Fruit fly (Drosophila melanogaster): ENCODE data around the gene csw.
A peak's percentile ranks its signal among the peaks of the same experiment; 100 is the strongest.

Gene csw

dm6 chrX:2145690-2146470 lies 51.8 kb downstream of the csw start (continued):
- TF ChIP-seq D19A (tag; optimal IDR thresholded peaks at IDR 0.05), result no peak
- TF ChIP-seq ttk (GFP tag; IDR thresholded peaks at IDR 0.05), result no peak
- peak in 1 of 2 experiments; percentile 28 for TF ChIP-seq Hr51 (GFP tag; optimal IDR thresholded peaks at IDR 0.05)
- no peak for TF ChIP-seq sima (GFP tag; optimal IDR thresholded peaks at IDR 0.05)
- TF ChIP-seq CG10147 (GFP tag; optimal IDR thresholded peaks at IDR 0.05), result peak; percentile 55
- TF ChIP-seq ind (GFP tag; optimal IDR thresholded peaks at IDR 0.05), result peak; percentile 55
- TF ChIP-seq bcd (GFP tag; optimal IDR thresholded peaks at IDR 0.05), result peak; percentile 42
- TF ChIP-seq Dll (GFP tag; IDR thresholded peaks at IDR 0.05; ENCODE audit: partially characterized antibody), result peak; percentile 90
- TF ChIP-seq CG6254 (GFP tag; optimal IDR thresholded peaks at IDR 0.05), result no peak
- peak; percentile 47 for TF ChIP-seq CG2120 (GFP tag; optimal IDR thresholded peaks at IDR 0.05)
- 0 out of 2 replicates have a peak, but pooled peaks have one; percentile 5 for TF ChIP-seq Xrp1 (GFP tag; IDR thresholded peaks at IDR 0.05)
- no peak for TF ChIP-seq CG17328 (GFP tag; IDR thresholded peaks at IDR 0.05)
- peak; percentile 31 for TF ChIP-seq mam (GFP tag; optimal IDR thresholded peaks at IDR 0.05)

- TF ChIP-seq Kr (GFP tag; optimal IDR thresholded peaks at IDR 0.05) (no peak), CG10431 (GFP tag; optimal IDR thresholded peaks at IDR 0.05) (no peak), B-H1 (GFP tag; IDR thresholded peaks at IDR 0.05) (no peak), unpg (GFP tag; optimal IDR thresholded peaks at IDR 0.05) (peak; percentile 35), ci (GFP tag; IDR thresholded peaks at IDR 0.05) (0 out of 3 replicates have a peak, but pooled peaks have one; percentile 46), CG15696 (tag; optimal IDR thresholded peaks at IDR 0.05) (peak; percentile 26), CG2889 (GFP tag; IDR thresholded peaks at IDR 0.05) (no peak), CG31441 (GFP tag; IDR thresholded peaks at IDR 0.05) (no peak), onecut (GFP tag; IDR thresholded peaks at IDR 0.05) (no peak), CG16779 (GFP tag; IDR thresholded peaks at IDR 0.05) (no peak), Nf-YB (GFP tag; optimal IDR thresholded peaks at IDR 0.05) (no peak), Rx (GFP tag; IDR thresholded peaks at IDR 0.05) (0 out of 2 replicates have a peak, but pooled peaks have one; percentile 21), tgo (GFP tag; IDR thresholded peaks at IDR 0.05) (no peak), CG10366 (GFP tag; IDR thresholded peaks at IDR 0.05) (no peak), CG31365 (tag; optimal IDR thresholded peaks at IDR 0.05) (peak; percentile 17), CG10565 (GFP tag; optimal IDR thresholded peaks at IDR 0.05) (no peak), CG17186 (GFP tag; optimal IDR thresholded peaks at IDR 0.05) (no peak), ttk (GFP tag; IDR thresholded peaks at IDR 0.05) (no peak), CG4730 (GFP tag; IDR thresholded peaks at IDR 0.05) (no peak), bsh (GFP tag; optimal IDR thresholded peaks at IDR 0.05) (peak in 1 of 2 experiments; percentile 26), sisA (GFP tag; IDR thresholded peaks at IDR 0.05) (no peak), mirr (GFP tag; optimal IDR thresholded peaks at IDR 0.05) (no peak), Atf3 (GFP tag; optimal IDR thresholded peaks at IDR 0.05) (no peak), da (GFP tag; optimal IDR thresholded peaks at IDR 0.05) (no peak), CG1603 (tag; optimal IDR thresholded peaks at IDR 0.05) (peak; percentile 45), run (tag; optimal IDR thresholded peaks at IDR 0.05) (no peak), CG10321 (GFP tag; IDR thresholded peaks at IDR 0.05) (no peak), CG7963 (GFP tag; IDR thresholded peaks at IDR 0.05; ENCODE audit: partially characterized antibody) (no peak), BEAF-32 (GFP tag; optimal IDR thresholded peaks at IDR 0.05) (no peak), CG4282 (GFP tag; optimal IDR thresholded peaks at IDR 0.05) (no peak), CG8944 (GFP tag; optimal IDR thresholded peaks at IDR 0.05) (no peak), CG3838 (GFP tag; optimal IDR thresholded peaks at IDR 0.05) (no peak), Fer3 (tag; optimal IDR thresholded peaks at IDR 0.05) (peak; percentile 10), CG16863 (GFP tag; optimal IDR thresholded peaks at IDR 0.05) (no peak), CG9797 (GFP tag; optimal IDR thresholded peaks at IDR 0.05) (no peak), CG11695 (GFP tag; IDR thresholded peaks at IDR 0.05) (0 out of 3 replicates have a peak, but pooled peaks have one; percentile 24), CTCF (GFP tag; optimal IDR thresholded peaks at IDR 0.05) (no peak), CG9876 (GFP tag; optimal IDR thresholded peaks at IDR 0.05) (no peak)
Measured at dm6 chrX:2146574-2146973, 52.5 kb downstream of the csw start.

Data from whole organism, embryonic.